Worm (Caenorhabditis elegans) whole organism, mixed stage, embryonic: ENCODE data around the gene T25D3.4.

Experiments used
- bed-3 ChIP-seq: fragments of 200-800 bp; sonication (Bioruptor generic); optimal IDR thresholded peaks from 3 replicates; lab custom pipeline; 2018; ENCODE audit warnings: mild to moderate bottlenecking, missing genetic modification characterization, moderate library complexity, missing compliant biosample characterization
- ces-1 ChIP-seq: fragments of 150-350 bp; optimal IDR thresholded peaks from 2 replicates; lab custom pipeline; 2014; ENCODE audit warnings: missing biosample characterization, missing genetic modification reagents, missing genetic modification characterization
- elt-3 ChIP-seq: fragments of 150-350 bp; optimal IDR thresholded peaks from 2 replicates; lab custom pipeline; 2014; ENCODE audit warnings: missing biosample characterization, missing genetic modification characterization
- lin-13 ChIP-seq: fragments of 150-350 bp; optimal IDR thresholded peaks from 2 replicates; lab custom pipeline; 2014; ENCODE audit warnings: missing biosample characterization, missing genetic modification characterization
- lsy-2 ChIP-seq: fragments of 150-350 bp; optimal IDR thresholded peaks from 2 replicates; lab custom pipeline; 2014; ENCODE audit warnings: missing biosample characterization, missing genetic modification characterization
- mep-1 ChIP-seq: fragments of 150-350 bp; optimal IDR thresholded peaks from 2 replicates; lab custom pipeline; 2017; ENCODE audit warnings: missing biosample characterization, missing genetic modification reagents, missing genetic modification characterization, inconsistent platforms
- nhr-12 ChIP-seq: fragments of 150-350 bp; optimal IDR thresholded peaks from 2 replicates; lab custom pipeline; 2014; ENCODE audit warnings: missing biosample characterization, missing genetic modification characterization
- nhr-28 ChIP-seq: fragments of 150-350 bp; optimal IDR thresholded peaks from 2 replicates; lab custom pipeline; 2014; ENCODE audit warnings: missing biosample characterization, missing genetic modification characterization
- sem-2 ChIP-seq: fragments of 200-800 bp; sonication (Bioruptor generic); optimal IDR thresholded peaks from 2 replicates; lab custom pipeline; 2018; ENCODE audit warnings: mild to moderate bottlenecking, missing genetic modification characterization, missing compliant biosample characterization
- snpc-4 ChIP-seq: fragments of 150-350 bp; optimal IDR thresholded peaks from 2 replicates; lab custom pipeline; 2014; ENCODE audit warnings: missing biosample characterization, missing genetic modification characterization
- sptf-1 ChIP-seq: sonication (generic microtip); optimal IDR thresholded peaks from 2 replicates; lab custom pipeline; 2017; ENCODE audit warnings: mild to moderate bottlenecking, missing genetic modification characterization, moderate library complexity, missing compliant biosample characterization
- unc-62 ChIP-seq: fragments of 150-350 bp; optimal IDR thresholded peaks from 2 replicates; lab custom pipeline; 2014; ENCODE audit warnings: missing biosample characterization, missing genetic modification reagents, missing genetic modification characterization
- ztf-11 ChIP-seq: fragments of 150-350 bp; optimal IDR thresholded peaks from 2 replicates; lab custom pipeline; 2014; ENCODE audit warnings: missing biosample characterization, missing genetic modification characterization

DNA sequence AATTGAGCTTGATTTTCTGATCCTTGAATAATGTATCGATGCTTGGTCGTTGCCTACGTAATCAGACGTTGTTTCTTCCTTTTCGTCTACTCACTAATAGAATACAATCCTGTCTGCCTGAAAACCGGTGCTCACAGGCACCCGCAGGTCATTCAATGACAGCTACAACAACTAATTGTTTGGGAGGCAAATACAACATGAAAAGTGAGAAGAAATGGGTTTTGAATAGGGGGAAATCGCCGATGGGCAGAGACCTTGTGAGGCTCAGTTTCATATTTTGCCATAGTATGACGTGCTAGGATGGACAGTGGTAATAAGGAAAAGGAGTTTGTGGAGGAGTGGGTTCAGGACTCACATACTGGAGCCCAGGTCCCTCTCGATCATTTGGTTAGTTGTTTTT lies 49.7 kb downstream of the T25D3.4 start, which contains the start of gene chs-2:
- TF ChIP-seq ztf-11 (tag; lab: Kevin White, UChicago) (no peak), nhr-28 (tag; lab: Kevin White, UChicago) (no peak), elt-3 (tag; lab: Kevin White, UChicago) (no peak), sptf-1 (tag; lab: Kevin White, UChicago) (no peak), unc-62 (GFP tag; lab: Kevin White, UChicago) (no peak), nhr-12 (no peak), mep-1 (tag; lab: Kevin White, UChicago) (no peak), snpc-4 (no peak), ces-1 (no peak), sem-2 (GFP tag; lab: Kevin White, UChicago) (no peak), lin-13 (tag; lab: Kevin White, UChicago) (no peak), bed-3 (GFP tag; lab: Kevin White, UChicago) (no peak), lsy-2 (tag; lab: Kevin White, UChicago) (no peak)
